Fruit fly (Drosophila melanogaster) whole organism, embryonic: ENCODE measurements around the gene eIF3h.

Experiments used
- Ada2b ChIP-seq: fragments of 200-800 bp; sonication (Bioruptor generic); IDR thresholded peaks from 2 replicates; pipeline ENCODE4 v1.3.6; 2022; ENCODE audit warnings: missing biosample characterization, missing genetic modification characterization
- Bdp1 ChIP-seq: fragments of 200-800 bp; sonication (Bioruptor generic); optimal IDR thresholded peaks from 3 replicates; lab custom pipeline; 2016; ENCODE audit warnings: missing biosample characterization, missing genetic modification characterization
- CG10462 ChIP-seq: fragments of 200-800 bp; sonication (Bioruptor generic); optimal IDR thresholded peaks from 2 replicates; lab custom pipeline; 2016; ENCODE audit warnings: missing biosample characterization, missing genetic modification characterization
- CG11398 ChIP-seq: fragments of 200-800 bp; sonication (Bioruptor generic); optimal IDR thresholded peaks from 2 replicates; lab custom pipeline; 2016; ENCODE audit warnings: missing biosample characterization, missing genetic modification characterization
- CG12219 ChIP-seq: fragments of 200-800 bp; sonication (Bioruptor generic); optimal IDR thresholded peaks from 3 replicates; lab custom pipeline; 2018; ENCODE audit warnings: missing biosample characterization, mild to moderate bottlenecking, missing genetic modification characterization
- CG12236 ChIP-seq: fragments of 200-800 bp; sonication (Bioruptor generic); optimal IDR thresholded peaks from 2 replicates; lab custom pipeline; 2016; ENCODE audit warnings: missing biosample characterization, missing genetic modification characterization
- CG12744 ChIP-seq: fragments of 200-800 bp; sonication (Bioruptor generic); optimal IDR thresholded peaks from 2 replicates; lab custom pipeline; 2016; ENCODE audit warnings: missing biosample characterization, missing genetic modification characterization
- CG1529 ChIP-seq: fragments of 200-800 bp; sonication (Bioruptor generic); optimal IDR thresholded peaks from 3 replicates; lab custom pipeline; 2018; ENCODE audit warnings: missing biosample characterization, missing genetic modification characterization
- CG15479 ChIP-seq: fragments of 200-800 bp; sonication (Bioruptor generic); optimal IDR thresholded peaks from 3 replicates; lab custom pipeline; 2019; ENCODE audit warnings: missing biosample characterization, mild to moderate bottlenecking, missing genetic modification characterization, moderate library complexity
- CG15514 ChIP-seq: fragments of 200-800 bp; sonication (Bioruptor generic); optimal IDR thresholded peaks from 3 replicates; lab custom pipeline; 2017; ENCODE audit warnings: missing biosample characterization, missing genetic modification characterization, mild to moderate bottlenecking, moderate library complexity, missing genetic modification reagents
- CG1602 ChIP-seq: fragments of 200-800 bp; sonication (Bioruptor generic); optimal IDR thresholded peaks from 3 replicates; lab custom pipeline; 2016; ENCODE audit warnings: missing biosample characterization, missing genetic modification characterization
- CG1792 ChIP-seq: fragments of 200-800 bp; sonication (Bioruptor generic); optimal IDR thresholded peaks from 2 replicates; lab custom pipeline; 2016; ENCODE audit warnings: missing biosample characterization, missing genetic modification characterization
- CG2116 ChIP-seq: fragments of 200-800 bp; sonication (Bioruptor generic); optimal IDR thresholded peaks from 3 replicates; lab custom pipeline; 2018; ENCODE audit warnings: missing biosample characterization, mild to moderate bottlenecking, missing genetic modification characterization
- CG2875 ChIP-seq: fragments of 200-800 bp; sonication (Bioruptor generic); optimal IDR thresholded peaks from 2 replicates; lab custom pipeline; 2017; ENCODE audit warnings: missing biosample characterization, mild to moderate bottlenecking, missing genetic modification characterization, missing genetic modification reagents
- CG31224 ChIP-seq: fragments of 200-800 bp; sonication (Bioruptor generic); IDR thresholded peaks from 2 replicates; pipeline ENCODE4 v1.3.6; 2022; ENCODE audit warnings: missing biosample characterization, missing genetic modification characterization
- CG31365 ChIP-seq: fragments of 200-800 bp; sonication (Bioruptor generic); optimal IDR thresholded peaks from 2 replicates; lab custom pipeline; 2018; ENCODE audit warnings: missing biosample characterization, mild to moderate bottlenecking, missing genetic modification characterization
- CG3847 ChIP-seq: fragments of 200-800 bp; sonication (Bioruptor generic); IDR thresholded peaks from 2 replicates; pipeline ENCODE4 v1.3.6; 2022; ENCODE audit warnings: missing biosample characterization, missing genetic modification characterization
- CG4854 ChIP-seq: fragments of 200-800 bp; sonication (Bioruptor generic); optimal IDR thresholded peaks from 2 replicates; lab custom pipeline; 2016; ENCODE audit warnings: missing biosample characterization, missing genetic modification characterization, inconsistent platforms
- CG6272 ChIP-seq: fragments of 200-800 bp; sonication (Bioruptor generic); IDR thresholded peaks from 2 replicates; pipeline ENCODE4 v1.3.6; 2022; ENCODE audit warnings: missing biosample characterization, missing genetic modification characterization
- CG7271 ChIP-seq: fragments of 200-800 bp; sonication (Bioruptor generic); optimal IDR thresholded peaks from 2 replicates; lab custom pipeline; 2018; ENCODE audit warnings: missing biosample characterization, mild to moderate bottlenecking, missing genetic modification characterization, moderate library complexity
- CG7928 ChIP-seq: fragments of 200-800 bp; sonication (Bioruptor generic); optimal IDR thresholded peaks from 2 replicates; lab custom pipeline; 2017; ENCODE audit warnings: missing biosample characterization, mild to moderate bottlenecking, missing genetic modification characterization
- CG8281 ChIP-seq: fragments of 200-800 bp; sonication (Bioruptor generic); optimal IDR thresholded peaks from 2 replicates; lab custom pipeline; 2018; ENCODE audit warnings: missing biosample characterization, mild to moderate bottlenecking, missing genetic modification characterization, moderate library complexity
- CG8924 ChIP-seq: fragments of 200-800 bp; optimal IDR thresholded peaks from 3 replicates; lab custom pipeline; 2019; ENCODE audit warnings: missing biosample characterization, mild to moderate bottlenecking, missing genetic modification characterization, moderate library complexity
- CG9932 ChIP-seq: fragments of 200-800 bp; sonication (Bioruptor generic); IDR thresholded peaks from 2 replicates; pipeline ENCODE4 v1.3.6; 2022; ENCODE audit warnings: missing biosample characterization, missing genetic modification characterization
- CrebB ChIP-seq: fragments of 200-800 bp; sonication (Bioruptor generic); optimal IDR thresholded peaks from 3 replicates; lab custom pipeline; 2018; ENCODE audit warnings: missing biosample characterization, mild to moderate bottlenecking, missing genetic modification characterization
- D ChIP-seq, 2 experiments: fragments of 200-800 bp in 1 of 2; fragments of >200 bp in 1 of 2; sonication (Bioruptor generic) in 1 of 2; optimal IDR thresholded peaks; 2 replicates in 1 of 2; 3 replicates in 1 of 2; lab custom pipeline; 2017; ENCODE audit warnings: mild to moderate bottlenecking in 1 of 2, missing biosample characterization in 1 of 2, missing genetic modification characterization in 1 of 2, missing genetic modification reagents in 1 of 2
- D19A ChIP-seq: fragments of 200-800 bp; optimal IDR thresholded peaks from 3 replicates; lab custom pipeline; 2019; ENCODE audit warnings: missing biosample characterization, mild to moderate bottlenecking, missing genetic modification characterization, moderate library complexity
- Doc2 ChIP-seq: fragments of 200-800 bp; sonication (Bioruptor generic); IDR thresholded peaks from 2 replicates; pipeline ENCODE4 v1.3.6; 2022; ENCODE audit warnings: missing biosample characterization, missing genetic modification characterization
- Fer3 ChIP-seq: fragments of 200-800 bp; sonication (Bioruptor generic); optimal IDR thresholded peaks from 2 replicates; lab custom pipeline; 2018; ENCODE audit warnings: missing biosample characterization, mild to moderate bottlenecking, missing genetic modification characterization, moderate library complexity
- Gug ChIP-seq: fragments of 200-800 bp; sonication (Bioruptor generic); IDR thresholded peaks from 4 replicates; pipeline ENCODE4 v1.3.6; 2022; ENCODE audit warnings: missing biosample characterization, missing genetic modification characterization
- Hr3 ChIP-seq: fragments of 200-800 bp; sonication (Bioruptor generic); optimal IDR thresholded peaks from 3 replicates; lab custom pipeline; 2016; ENCODE audit warnings: missing biosample characterization, missing genetic modification characterization
- Hr39 ChIP-seq: fragments of >200 bp; optimal IDR thresholded peaks from 2 replicates; lab custom pipeline; 2017
- NfI ChIP-seq: fragments of 200-800 bp; sonication (Bioruptor generic); optimal IDR thresholded peaks from 3 replicates; lab custom pipeline; 2018; ENCODE audit warnings: missing biosample characterization, mild to moderate bottlenecking, missing genetic modification characterization, moderate library complexity
- Oli ChIP-seq: fragments of 200-800 bp; sonication (Bioruptor generic); optimal IDR thresholded peaks from 2 replicates; lab custom pipeline; 2018; ENCODE audit warnings: missing biosample characterization, mild to moderate bottlenecking, missing genetic modification characterization, moderate library complexity
- Ssrp ChIP-seq: fragments of 200-800 bp; sonication (Bioruptor generic); optimal IDR thresholded peaks from 2 replicates; lab custom pipeline; 2018; ENCODE audit warnings: missing biosample characterization, mild to moderate bottlenecking, missing genetic modification characterization, moderate library complexity
- Trl ChIP-seq, 3 experiments: fragments of >200 bp in 2 of 3; fragments of 200-800 bp in 1 of 3; sonication (Bioruptor generic) in 1 of 3; optimal IDR thresholded peaks; 2 replicates in 1 of 3; 3 replicates in 2 of 3; lab custom pipeline; 2016 to 2017; ENCODE audit warnings: missing biosample characterization in 1 of 3, missing genetic modification characterization in 1 of 3
- amos ChIP-seq: fragments of 200-800 bp; sonication (Bioruptor generic); IDR thresholded peaks from 2 replicates; pipeline ENCODE4 v1.3.6; 2022; ENCODE audit warnings: missing biosample characterization, missing genetic modification characterization; ENCODE audit not compliant: partially characterized antibody
- aop ChIP-seq: fragments of 200-800 bp; sonication (Bioruptor generic); IDR thresholded peaks from 2 replicates; pipeline ENCODE4 v1.3.6; 2022; ENCODE audit warnings: missing biosample characterization, missing genetic modification characterization
- bcd ChIP-seq: fragments of 200-800 bp; sonication (Bioruptor generic); optimal IDR thresholded peaks from 2 replicates; lab custom pipeline; 2017; ENCODE audit warnings: missing biosample characterization, mild to moderate bottlenecking, missing genetic modification characterization
- crc ChIP-seq: fragments of 200-800 bp; sonication (Bioruptor generic); optimal IDR thresholded peaks from 2 replicates; lab custom pipeline; 2016; ENCODE audit warnings: missing biosample characterization, missing genetic modification characterization
- dimm ChIP-seq: fragments of 200-800 bp; sonication (Bioruptor generic); IDR thresholded peaks from 2 replicates; pipeline ENCODE4 v1.3.6; 2022; ENCODE audit warnings: missing biosample characterization, missing genetic modification characterization
- dpn ChIP-seq, 2 experiments: fragments of 200-800 bp; sonication (Bioruptor generic); optimal IDR thresholded peaks; 3 replicates each; lab custom pipeline; 2016; ENCODE audit warnings: missing biosample characterization in 2 of 2, missing genetic modification characterization in 2 of 2
- gcm ChIP-seq: fragments of 200-800 bp; sonication (Bioruptor generic); optimal IDR thresholded peaks from 2 replicates; lab custom pipeline; 2019; ENCODE audit warnings: missing biosample characterization, mild to moderate bottlenecking, missing genetic modification characterization, moderate library complexity
- grau ChIP-seq: fragments of 200-800 bp; optimal IDR thresholded peaks from 3 replicates; lab custom pipeline; 2019; ENCODE audit warnings: missing biosample characterization, mild to moderate bottlenecking, missing genetic modification characterization, moderate library complexity
- grn ChIP-seq: fragments of 200-800 bp; sonication (Bioruptor generic); optimal IDR thresholded peaks from 3 replicates; lab custom pipeline; 2017; ENCODE audit warnings: missing biosample characterization, missing genetic modification characterization
- sc ChIP-seq, 3 experiments: fragments of >200 bp in 2 of 3; fragments of 200-800 bp in 1 of 3; sonication (Bioruptor generic) in 1 of 3; optimal IDR thresholded peaks; 2 replicates in 2 of 3; 3 replicates in 1 of 3; lab custom pipeline; 2017; ENCODE audit warnings: mild to moderate bottlenecking in 1 of 3, missing biosample characterization in 1 of 3, missing genetic modification characterization in 1 of 3, missing genetic modification reagents in 1 of 3
- tap ChIP-seq: fragments of 200-800 bp; optimal IDR thresholded peaks from 3 replicates; lab custom pipeline; 2019; ENCODE audit warnings: missing biosample characterization, mild to moderate bottlenecking, missing genetic modification characterization, moderate library complexity
- tgo ChIP-seq: fragments of 200-800 bp; sonication (Bioruptor generic); IDR thresholded peaks from 3 replicates; pipeline ENCODE4 v1.3.6; 2022; ENCODE audit warnings: missing biosample characterization, missing genetic modification characterization

eIF3h gene

DNA sequence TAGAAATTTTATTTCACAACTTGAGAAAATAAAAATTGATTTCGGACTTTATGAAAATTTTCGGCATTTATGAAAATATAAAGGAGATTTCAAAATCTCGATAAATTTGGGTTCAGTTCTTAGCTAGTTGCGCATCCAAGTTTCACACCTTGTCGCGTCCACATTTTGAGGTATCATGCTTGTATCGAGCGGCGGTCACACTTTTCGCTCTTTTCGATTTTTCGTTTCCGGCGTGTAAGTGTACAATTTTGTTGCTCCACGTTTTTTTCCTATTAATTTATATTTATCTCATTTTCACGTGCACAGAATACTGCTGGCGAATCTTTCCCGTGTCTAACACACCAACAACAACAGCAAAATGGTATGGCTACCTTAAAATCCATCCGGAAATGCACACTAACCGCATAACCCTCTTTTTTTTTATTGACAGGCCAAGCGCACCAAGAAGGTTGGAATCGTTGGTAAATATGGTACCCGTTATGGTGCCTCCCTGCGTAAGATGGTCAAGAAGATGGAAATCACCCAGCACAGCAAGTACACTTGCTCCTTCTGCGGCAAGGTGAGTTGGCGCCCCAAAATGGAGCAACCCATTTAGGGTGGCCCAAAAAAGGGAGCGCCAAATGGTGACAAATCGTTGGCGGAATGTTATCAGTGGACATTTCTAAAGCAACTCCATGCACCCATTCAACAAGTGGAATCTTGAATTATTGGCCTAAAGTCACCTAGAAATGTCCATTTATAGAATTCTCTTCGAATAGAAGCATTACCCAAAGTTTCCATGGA lies 18.1 kb upstream of the eIF3h start, which contains the start of gene RpL37A (continued):
- TF ChIP-seq D19A (tag; lab: Kevin White, UChicago) (peak; percentile 38), D (optimal IDR thresholded peaks at IDR 0.05; lab: Kevin White, UChicago) (no peak), D (GFP tag; optimal IDR thresholded peaks at IDR 0.05; lab: Kevin White, UChicago) (peak; percentile 78), dpn (GFP tag; optimal IDR thresholded peaks at IDR 0.05; lab: Kevin White, UChicago) (peak; percentile 72 to 90), CG8281 (tag; lab: Kevin White, UChicago) (peak; percentile 33), dimm (GFP tag; lab: Robert Waterston, UW) (no peak), CG2875 (GFP tag; lab: Kevin White, UChicago) (peak; percentile 85), Gug (GFP tag; lab: Robert Waterston, UW) (no peak), Bdp1 (GFP tag; lab: Kevin White, UChicago) (peak; percentile 62), CG6272 (GFP tag; lab: Robert Waterston, UW) (no peak), grau (tag; lab: Kevin White, UChicago) (peak; percentile 73), CG15514 (GFP tag; lab: Kevin White, UChicago) (peak; percentile 91), CG12236 (GFP tag; lab: Kevin White, UChicago) (peak; percentile 43), CG31365 (tag; lab: Kevin White, UChicago) (peak; percentile 79), gcm (GFP tag; lab: Kevin White, UChicago) (peak; percentile 56), CG12744 (GFP tag; lab: Kevin White, UChicago) (peak; percentile 71), CG1529 (peak; percentile 39), NfI (GFP tag; lab: Kevin White, UChicago) (peak; percentile 91), Hr3 (GFP tag; lab: Kevin White, UChicago) (peak; percentile 13), CG9932 (no peak), grn (GFP tag; lab: Kevin White, UChicago) (peak; percentile 77), Fer3 (tag; lab: Kevin White, UChicago) (peak; percentile 79), amos (GFP tag; lab: Robert Waterston, UW) (peak; percentile 48), Ada2b (peak; percentile 43; the same call in 1 of the 2 replicates), Hr39 (no peak), crc (GFP tag; lab: Kevin White, UChicago) (peak; percentile 77), CG1792 (GFP tag; lab: Kevin White, UChicago) (peak; percentile 70), Trl (optimal IDR thresholded peaks at IDR 0.05; lab: Kevin White, UChicago) (no peak), Trl (GFP tag; optimal IDR thresholded peaks at IDR 0.05; lab: Kevin White, UChicago) (peak; percentile 89), CG15479 (GFP tag; lab: Kevin White, UChicago) (no peak), CG4854 (GFP tag; lab: Kevin White, UChicago) (peak; percentile 84), CG10462 (GFP tag; lab: Kevin White, UChicago) (peak; percentile 1), bcd (GFP tag; lab: Kevin White, UChicago) (peak; percentile 90), CG11398 (GFP tag; lab: Kevin White, UChicago) (peak; percentile 78), tap (tag; lab: Kevin White, UChicago) (peak; percentile 66), CG7271 (tag; lab: Kevin White, UChicago) (peak; percentile 93), CG1602 (GFP tag; lab: Kevin White, UChicago) (no peak), CG7928 (peak; percentile 64), CG31224 (GFP tag; lab: Robert Waterston, UW) (peak; percentile 51), Ssrp (tag; lab: Kevin White, UChicago) (peak; percentile 55), Oli (tag; lab: Kevin White, UChicago) (peak; percentile 49), aop (GFP tag; lab: Robert Waterston, UW) (no peak), CG2116 (peak; percentile 86), CG12219 (GFP tag; lab: Kevin White, UChicago) (peak; percentile 77), Doc2 (GFP tag; lab: Robert Waterston, UW) (no peak), sc (optimal IDR thresholded peaks at IDR 0.05; lab: Kevin White, UChicago) (no peak), sc (GFP tag; optimal IDR thresholded peaks at IDR 0.05; lab: Kevin White, UChicago) (peak; percentile 50), CrebB (tag; lab: Kevin White, UChicago) (peak; percentile 59), tgo (GFP tag; lab: Robert Waterston, UW) (peak; percentile 53; the same call in 2 of the 3 replicates), CG3847 (peak; percentile 77), CG8924 (tag; lab: Kevin White, UChicago) (peak; percentile 69)
